Worm (Caenorhabditis elegans) whole organism, late embryonic: ENCODE data around the gene unc-103.

ENCODE experiments used
- T23F11.4 ChIP-seq: fragments of 200-800 bp; sonication (Bioruptor generic); optimal IDR thresholded peaks from 2 replicates; lab custom pipeline; 2018; ENCODE audit warnings: mild to moderate bottlenecking, missing genetic modification characterization, missing compliant biosample characterization
- fkh-10 ChIP-seq: fragments of 150-350 bp; optimal IDR thresholded peaks from 2 replicates; lab custom pipeline; 2014; ENCODE audit warnings: missing biosample characterization, missing genetic modification reagents, missing genetic modification characterization
- odd-2 ChIP-seq: sonication (generic microtip); optimal IDR thresholded peaks from 2 replicates; lab custom pipeline; 2017; ENCODE audit warnings: antibody characterized with exemption, mild to moderate bottlenecking, missing genetic modification characterization, missing compliant biosample characterization
- pha-4 ChIP-seq: fragments of 150-350 bp; optimal IDR thresholded peaks from 2 replicates; lab custom pipeline; 2018; ENCODE audit warnings: missing biosample characterization, missing genetic modification reagents, missing genetic modification characterization
- tbx-2 ChIP-seq: sonication (generic microtip); optimal IDR thresholded peaks from 2 replicates; lab custom pipeline; 2016; ENCODE audit warnings: missing genetic modification characterization, missing compliant biosample characterization
- unc-55 ChIP-seq: sonication (generic microtip); optimal IDR thresholded peaks from 2 replicates; lab custom pipeline; 2017; ENCODE audit warnings: missing biosample characterization, missing genetic modification reagents, missing genetic modification characterization

DNA sequence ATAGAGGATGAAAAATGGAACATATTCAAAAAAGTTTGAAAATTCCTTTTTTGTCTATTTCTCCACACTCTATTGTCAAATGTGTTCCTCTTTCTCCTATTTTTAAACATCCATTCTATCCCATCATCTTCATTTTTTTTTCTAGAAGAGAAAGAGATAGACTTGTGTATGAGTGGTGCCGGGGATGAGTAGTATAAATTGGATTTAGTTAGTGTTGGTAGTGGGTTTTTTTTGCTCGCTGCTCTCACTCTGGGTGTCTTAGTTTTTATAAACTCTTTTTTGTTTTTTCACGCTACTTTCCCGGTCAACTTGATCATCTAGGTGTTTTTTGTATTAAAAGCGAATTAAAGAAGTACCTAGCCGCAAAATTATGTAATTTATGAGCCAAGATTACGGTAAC, 8.0 kb upstream of the unc-103 start:
- TF ChIP-seq odd-2 (tag; lab: Kevin White, UChicago) (no peak), unc-55 (GFP tag; lab: Kevin White, UChicago) (no peak), fkh-10 (GFP tag; lab: Kevin White, UChicago) (no peak), pha-4 (no peak), tbx-2 (tag; lab: Kevin White, UChicago) (no peak), T23F11.4 (GFP tag; lab: Kevin White, UChicago) (no peak)
